Fruit fly (Drosophila melanogaster) whole organism, embryonic: ENCODE measurements around the gene amrt.

Source experiments
- ATbp ChIP-seq: fragments of 200-800 bp; sonication (Bioruptor generic); optimal IDR thresholded peaks from 2 replicates; lab custom pipeline; 2017; ENCODE audit warnings: missing biosample characterization, mild to moderate bottlenecking, missing genetic modification characterization, missing genetic modification reagents
- Atf-2 ChIP-seq: fragments of 200-800 bp; sonication (Bioruptor generic); optimal IDR thresholded peaks from 2 replicates; lab custom pipeline; 2016; ENCODE audit warnings: missing biosample characterization, missing genetic modification characterization
- Bdp1 ChIP-seq: fragments of 200-800 bp; sonication (Bioruptor generic); optimal IDR thresholded peaks from 3 replicates; lab custom pipeline; 2016; ENCODE audit warnings: missing biosample characterization, missing genetic modification characterization
- Bgb ChIP-seq: fragments of 200-800 bp; sonication (Bioruptor generic); IDR thresholded peaks from 2 replicates; pipeline ENCODE4 v1.3.6; 2022; ENCODE audit warnings: missing biosample characterization, missing genetic modification characterization; ENCODE audit not compliant: partially characterized antibody
- CG13287 ChIP-seq: fragments of 200-800 bp; sonication (Bioruptor generic); IDR thresholded peaks from 2 replicates; pipeline ENCODE4 v1.3.6; 2022; ENCODE audit warnings: missing biosample characterization, missing genetic modification characterization; ENCODE audit not compliant: partially characterized antibody
- CG13624 ChIP-seq: fragments of 200-800 bp; sonication (Bioruptor generic); optimal IDR thresholded peaks from 2 replicates; lab custom pipeline; 2016; ENCODE audit warnings: missing biosample characterization, missing genetic modification characterization
- CG13775 ChIP-seq: fragments of 200-800 bp; sonication (Bioruptor generic); optimal IDR thresholded peaks from 3 replicates; lab custom pipeline; 2017; ENCODE audit warnings: missing biosample characterization, mild to moderate bottlenecking, missing genetic modification characterization
- CG16815 ChIP-seq: fragments of 200-800 bp; sonication (Bioruptor generic); optimal IDR thresholded peaks from 3 replicates; lab custom pipeline; 2017; ENCODE audit warnings: missing biosample characterization, mild to moderate bottlenecking, missing genetic modification characterization
- CG17359 ChIP-seq: fragments of 200-800 bp; sonication (Bioruptor generic); optimal IDR thresholded peaks from 3 replicates; lab custom pipeline; 2018; ENCODE audit warnings: missing biosample characterization, mild to moderate bottlenecking, missing genetic modification characterization, moderate library complexity
- CG17361 ChIP-seq: fragments of 200-800 bp; sonication (Bioruptor generic); IDR thresholded peaks from 3 replicates; pipeline ENCODE4 v1.3.6; 2022; ENCODE audit warnings: missing biosample characterization, missing genetic modification characterization
- CG17829 ChIP-seq: fragments of 200-800 bp; optimal IDR thresholded peaks from 2 replicates; lab custom pipeline; 2019; ENCODE audit warnings: missing biosample characterization, mild to moderate bottlenecking, missing genetic modification characterization, moderate library complexity
- CG1792 ChIP-seq: fragments of 200-800 bp; sonication (Bioruptor generic); optimal IDR thresholded peaks from 2 replicates; lab custom pipeline; 2016; ENCODE audit warnings: missing biosample characterization, missing genetic modification characterization
- CG18599 ChIP-seq: fragments of 200-800 bp; sonication (Bioruptor generic); optimal IDR thresholded peaks from 3 replicates; lab custom pipeline; 2017; ENCODE audit warnings: missing biosample characterization, missing genetic modification characterization, mild to moderate bottlenecking, moderate library complexity, missing genetic modification reagents
- CG2199 ChIP-seq: fragments of 200-800 bp; sonication (Bioruptor generic); IDR thresholded peaks from 3 replicates; pipeline ENCODE4 v1.3.6; 2022; ENCODE audit warnings: missing biosample characterization, missing genetic modification characterization
- CG2202 ChIP-seq: fragments of 200-800 bp; sonication (Bioruptor generic); optimal IDR thresholded peaks from 2 replicates; lab custom pipeline; 2018; ENCODE audit warnings: missing biosample characterization, mild to moderate bottlenecking, missing genetic modification characterization
- CG32767 ChIP-seq: fragments of 200-800 bp; sonication (Bioruptor generic); IDR thresholded peaks from 2 replicates; pipeline ENCODE4 v1.3.6; 2022; ENCODE audit warnings: missing biosample characterization, missing genetic modification characterization
- CG34224 ChIP-seq: fragments of 200-800 bp; sonication (Bioruptor generic); IDR thresholded peaks from 3 replicates; pipeline ENCODE4 v1.3.6; 2022; ENCODE audit warnings: missing biosample characterization, missing genetic modification characterization; ENCODE audit not compliant: partially characterized antibody
- CG8281 ChIP-seq: fragments of 200-800 bp; sonication (Bioruptor generic); optimal IDR thresholded peaks from 2 replicates; lab custom pipeline; 2018; ENCODE audit warnings: missing biosample characterization, mild to moderate bottlenecking, missing genetic modification characterization, moderate library complexity
- CG9876 ChIP-seq: fragments of 200-800 bp; sonication (Bioruptor generic); optimal IDR thresholded peaks from 2 replicates; lab custom pipeline; 2016; ENCODE audit warnings: missing biosample characterization, missing genetic modification characterization
- Myb ChIP-seq: fragments of 200-800 bp; sonication (Bioruptor generic); optimal IDR thresholded peaks from 2 replicates; lab custom pipeline; 2016; ENCODE audit warnings: missing biosample characterization, missing genetic modification characterization
- NK7.1 ChIP-seq: fragments of 200-800 bp; sonication (Bioruptor generic); optimal IDR thresholded peaks from 3 replicates; lab custom pipeline; 2016; ENCODE audit warnings: missing biosample characterization, missing genetic modification characterization
- NfI ChIP-seq: fragments of 200-800 bp; sonication (Bioruptor generic); optimal IDR thresholded peaks from 3 replicates; lab custom pipeline; 2018; ENCODE audit warnings: missing biosample characterization, mild to moderate bottlenecking, missing genetic modification characterization, moderate library complexity
- PHDP ChIP-seq: fragments of 200-800 bp; sonication (Bioruptor generic); optimal IDR thresholded peaks from 3 replicates; lab custom pipeline; 2018; ENCODE audit warnings: missing biosample characterization, mild to moderate bottlenecking, missing genetic modification characterization, moderate library complexity
- Scr ChIP-seq: fragments of 200-800 bp; sonication (Bioruptor generic); IDR thresholded peaks from 2 replicates; pipeline ENCODE4 v1.3.6; 2022; ENCODE audit warnings: missing biosample characterization, missing genetic modification characterization; ENCODE audit not compliant: partially characterized antibody
- Six4 ChIP-seq: fragments of 200-800 bp; sonication (Bioruptor generic); optimal IDR thresholded peaks from 2 replicates; lab custom pipeline; 2016; ENCODE audit warnings: missing biosample characterization, missing genetic modification characterization
- Usf ChIP-seq: fragments of 200-800 bp; sonication (Bioruptor generic); optimal IDR thresholded peaks from 2 replicates; lab custom pipeline; 2017; ENCODE audit warnings: missing genotype, missing biosample characterization, missing genetic modification characterization
- ab ChIP-seq: fragments of 200-800 bp; sonication (Bioruptor generic); optimal IDR thresholded peaks from 2 replicates; lab custom pipeline; 2016; ENCODE audit warnings: missing biosample characterization, missing genetic modification characterization
- ase ChIP-seq: fragments of 200-800 bp; sonication (Bioruptor generic); IDR thresholded peaks from 3 replicates; pipeline ENCODE4 v1.3.6; 2022; ENCODE audit warnings: missing biosample characterization, missing genetic modification characterization
- bab2 ChIP-seq: fragments of 200-800 bp; sonication (Bioruptor generic); optimal IDR thresholded peaks from 2 replicates; lab custom pipeline; 2016; ENCODE audit warnings: missing biosample characterization, missing genetic modification characterization
- cato ChIP-seq: fragments of 200-800 bp; sonication (Bioruptor generic); optimal IDR thresholded peaks from 2 replicates; lab custom pipeline; 2016; ENCODE audit warnings: missing biosample characterization, missing genetic modification characterization, borderline replicate concordance
- cg ChIP-seq: fragments of 200-800 bp; sonication (Bioruptor generic); optimal IDR thresholded peaks from 3 replicates; lab custom pipeline; 2019; ENCODE audit warnings: missing biosample characterization, mild to moderate bottlenecking, missing genetic modification characterization, moderate library complexity
- ci ChIP-seq: fragments of 200-800 bp; sonication (Bioruptor generic); IDR thresholded peaks from 3 replicates; pipeline ENCODE4 v1.3.6; 2022; ENCODE audit warnings: missing biosample characterization, missing genetic modification characterization
- dati ChIP-seq: fragments of 200-800 bp; sonication (Bioruptor generic); IDR thresholded peaks from 2 replicates; pipeline ENCODE4 v1.3.6; 2022; ENCODE audit warnings: missing biosample characterization, missing genetic modification characterization
- dimm ChIP-seq: fragments of 200-800 bp; sonication (Bioruptor generic); IDR thresholded peaks from 2 replicates; pipeline ENCODE4 v1.3.6; 2022; ENCODE audit warnings: missing biosample characterization, missing genetic modification characterization
- gce ChIP-seq: fragments of 200-800 bp; sonication (Bioruptor generic); IDR thresholded peaks from 3 replicates; pipeline ENCODE4 v1.3.6; 2022; ENCODE audit warnings: missing biosample characterization, missing genetic modification characterization
- gsb-n ChIP-seq: fragments of 200-800 bp; sonication (Bioruptor generic); optimal IDR thresholded peaks from 3 replicates; lab custom pipeline; 2018; ENCODE audit warnings: missing biosample characterization, mild to moderate bottlenecking, missing genetic modification characterization
- hb ChIP-seq: fragments of 200-800 bp; sonication (Bioruptor generic); IDR thresholded peaks from 3 replicates; pipeline ENCODE4 v1.3.6; 2022; ENCODE audit warnings: missing biosample characterization, missing genetic modification characterization; ENCODE audit not compliant: partially characterized antibody
- kay ChIP-seq: fragments of 200-800 bp; sonication (Bioruptor generic); optimal IDR thresholded peaks from 2 replicates; lab custom pipeline; 2016; ENCODE audit warnings: missing biosample characterization, missing genetic modification characterization
- klu ChIP-seq: fragments of 200-800 bp; sonication (Bioruptor generic); IDR thresholded peaks from 2 replicates; pipeline ENCODE4 v1.3.6; 2022; ENCODE audit warnings: missing biosample characterization, missing genetic modification characterization
- odd ChIP-seq: fragments of 200-800 bp; sonication (Bioruptor generic); optimal IDR thresholded peaks from 2 replicates; lab custom pipeline; 2017; ENCODE audit warnings: missing biosample characterization, mild to moderate bottlenecking, missing genetic modification characterization
- pnt ChIP-seq: fragments of 200-800 bp; sonication (Bioruptor generic); optimal IDR thresholded peaks from 3 replicates; lab custom pipeline; 2016; ENCODE audit warnings: missing biosample characterization, missing genetic modification characterization
- ro ChIP-seq: fragments of 200-800 bp; sonication (Bioruptor generic); IDR thresholded peaks from 2 replicates; pipeline ENCODE4 v1.3.6; 2022; ENCODE audit warnings: missing biosample characterization, missing genetic modification characterization
- salm ChIP-seq: fragments of 200-800 bp; sonication (Bioruptor generic); optimal IDR thresholded peaks from 2 replicates; lab custom pipeline; 2018; ENCODE audit warnings: missing biosample characterization, mild to moderate bottlenecking, missing genetic modification characterization
- sisA ChIP-seq: fragments of 200-800 bp; sonication (Bioruptor generic); IDR thresholded peaks from 2 replicates; pipeline ENCODE4 v1.3.6; 2022; ENCODE audit warnings: missing biosample characterization, missing genetic modification characterization
- slp2 ChIP-seq: fragments of 200-800 bp; sonication (Bioruptor generic); optimal IDR thresholded peaks from 2 replicates; lab custom pipeline; 2016; ENCODE audit warnings: missing biosample characterization, missing genetic modification characterization
- sna ChIP-seq: fragments of 200-800 bp; sonication (Bioruptor generic); IDR thresholded peaks from 2 replicates; pipeline ENCODE4 v1.3.6; 2022; ENCODE audit warnings: missing biosample characterization, missing genetic modification characterization; ENCODE audit not compliant: partially characterized antibody
- ssp ChIP-seq: fragments of 200-800 bp; sonication (Bioruptor generic); IDR thresholded peaks from 2 replicates; pipeline ENCODE4 v1.3.6; 2022; ENCODE audit warnings: missing biosample characterization, missing genetic modification characterization
- stc ChIP-seq: fragments of 200-800 bp; sonication (Bioruptor generic); IDR thresholded peaks from 2 replicates; pipeline ENCODE4 v1.3.6; 2022; ENCODE audit warnings: missing biosample characterization, missing genetic modification characterization
- tin ChIP-seq: fragments of 200-800 bp; sonication (Bioruptor generic); optimal IDR thresholded peaks from 3 replicates; lab custom pipeline; 2016; ENCODE audit warnings: missing biosample characterization, missing genetic modification characterization
- toy ChIP-seq: fragments of 200-800 bp; sonication (Bioruptor generic); IDR thresholded peaks from 2 replicates; pipeline ENCODE4 v1.3.6; 2022; ENCODE audit warnings: missing biosample characterization, missing genetic modification characterization

The amrt gene

DNA sequence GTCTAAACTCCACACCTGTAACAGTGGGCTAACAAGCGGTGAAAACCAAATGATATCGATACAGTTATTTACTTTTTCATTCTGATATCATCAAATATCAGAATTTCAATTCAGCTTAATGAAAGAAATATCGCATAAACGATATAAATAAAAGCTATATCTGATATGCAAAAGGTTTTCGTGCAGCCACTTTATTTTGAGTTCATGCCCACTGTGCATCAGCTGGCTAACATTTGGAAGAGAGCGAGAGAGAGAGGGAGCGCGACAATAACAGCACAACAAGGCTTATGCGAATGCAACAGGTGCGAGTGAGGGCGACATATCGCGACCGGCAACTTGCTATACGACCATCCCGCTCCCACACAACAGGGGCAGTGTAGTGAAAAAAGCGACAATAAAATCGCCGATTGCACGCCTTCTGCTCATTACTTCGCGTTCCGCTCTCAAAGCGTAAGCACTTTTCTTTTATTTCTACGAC, 42.8 kb upstream of the amrt start, which contains the start of gene CG11151 (continued):
- peak; percentile 85 for TF ChIP-seq ssp (GFP tag; lab: Robert Waterston, UW)
- TF ChIP-seq toy (GFP tag; lab: Robert Waterston, UW): peak; percentile 87
- peak; percentile 94 for TF ChIP-seq CG2202
- peak; percentile 97 for TF ChIP-seq CG17829 (tag; lab: Kevin White, UChicago)
- TF ChIP-seq ase (GFP tag; lab: Robert Waterston, UW): peak; percentile 95
- TF ChIP-seq Atf-2 (GFP tag; lab: Kevin White, UChicago): peak; percentile 96
- peak; percentile 90 for TF ChIP-seq gce (GFP tag; lab: Robert Waterston, UW)
- TF ChIP-seq sna: peak; percentile 49; the same call in 1 of the 2 replicates
- TF ChIP-seq pnt (GFP tag; lab: Kevin White, UChicago): peak; percentile 96
- peak; percentile 88 for TF ChIP-seq CG8281 (tag; lab: Kevin White, UChicago)
- peak; percentile 98 for TF ChIP-seq gsb-n
- peak; percentile 96 for TF ChIP-seq CG16815 (GFP tag; lab: Kevin White, UChicago)
- TF ChIP-seq odd (GFP tag; lab: Kevin White, UChicago): peak; percentile 94
- TF ChIP-seq salm (tag; lab: Kevin White, UChicago): peak; percentile 96
- peak; percentile 76 for TF ChIP-seq ro
- TF ChIP-seq CG13624 (GFP tag; lab: Kevin White, UChicago): peak; percentile 95
- TF ChIP-seq ci (GFP tag; lab: Robert Waterston, UW): peak; percentile 98
- TF ChIP-seq cg (GFP tag; lab: Kevin White, UChicago): no peak
- TF ChIP-seq bab2 (GFP tag; lab: Kevin White, UChicago): peak; percentile 97
- peak; percentile 86 for TF ChIP-seq dati (GFP tag; lab: Robert Waterston, UW)
- peak; percentile 94 for TF ChIP-seq stc
- TF ChIP-seq dimm: no peak; the same call in 1 of the 2 replicates
- peak; percentile 96 for TF ChIP-seq ATbp (GFP tag; lab: Kevin White, UChicago)
- peak; percentile 98 for TF ChIP-seq PHDP
- peak; percentile 96 for TF ChIP-seq CG17361 (GFP tag; lab: Robert Waterston, UW)
- peak; percentile 95 for TF ChIP-seq CG13775 (GFP tag; lab: Kevin White, UChicago)
- TF ChIP-seq Bgb: peak; percentile 68
- TF ChIP-seq ab (GFP tag; lab: Kevin White, UChicago): peak; percentile 82
- peak; percentile 76; the same call in 1 of the 3 replicates for TF ChIP-seq hb (GFP tag; lab: Robert Waterston, UW)
- TF ChIP-seq NK7.1 (GFP tag; lab: Kevin White, UChicago): peak; percentile 93
- peak; percentile 95 for TF ChIP-seq sisA (GFP tag; lab: Robert Waterston, UW)
- peak; percentile 96 for TF ChIP-seq tin (GFP tag; lab: Kevin White, UChicago)
- TF ChIP-seq klu (GFP tag; lab: Robert Waterston, UW): peak; percentile 86
- TF ChIP-seq CG17359 (tag; lab: Kevin White, UChicago): peak; percentile 98
- peak; percentile 89 for TF ChIP-seq Myb (GFP tag; lab: Kevin White, UChicago)
- peak; percentile 90 for TF ChIP-seq cato (GFP tag; lab: Kevin White, UChicago)
- peak; percentile 95 for TF ChIP-seq Six4 (GFP tag; lab: Kevin White, UChicago)
- TF ChIP-seq CG34224 (GFP tag; lab: Robert Waterston, UW): peak; percentile 66; the same call in 2 of the 3 replicates
- peak; percentile 95 for TF ChIP-seq CG32767 (GFP tag; lab: Robert Waterston, UW)
- peak; percentile 94 for TF ChIP-seq CG1792 (GFP tag; lab: Kevin White, UChicago)
- TF ChIP-seq CG18599: peak; percentile 98
- peak; percentile 91 for TF ChIP-seq kay (GFP tag; lab: Kevin White, UChicago)
- peak; percentile 96 for TF ChIP-seq NfI
- TF ChIP-seq CG2199 (GFP tag; lab: Robert Waterston, UW): peak; percentile 96
- peak; percentile 70 for TF ChIP-seq CG13287
- peak; percentile 94 for TF ChIP-seq slp2 (GFP tag; lab: Kevin White, UChicago)
- peak; percentile 93 for TF ChIP-seq CG9876 (GFP tag; lab: Kevin White, UChicago)
- peak; percentile 92 for TF ChIP-seq Bdp1
- peak; percentile 58 for TF ChIP-seq Scr (GFP tag; lab: Robert Waterston, UW)
- TF ChIP-seq Usf: peak; percentile 92
